Worm (Caenorhabditis elegans) whole organism, L1 larva: ENCODE measurements around the gene W05H9.4.

Experiments used
- alr-1 ChIP-seq: fragments of 200-800 bp; sonication (Bioruptor generic); optimal IDR thresholded peaks from 2 replicates; lab custom pipeline; 2018; ENCODE audit warnings: borderline replicate concordance, mild to moderate bottlenecking, missing genetic modification characterization, missing compliant biosample characterization
- dpl-1 ChIP-seq, 3 experiments: fragments of 150-350 bp in 2 of 3; sonication (generic microtip) in 1 of 3; optimal IDR thresholded peaks; 2 replicates each; lab custom pipeline; 2014 to 2017; ENCODE audit warnings: missing biosample characterization in 3 of 3, missing genetic modification characterization in 3 of 3, missing genetic modification reagents in 3 of 3
- hpl-2 ChIP-seq: fragments of 150-350 bp; optimal IDR thresholded peaks from 2 replicates; lab custom pipeline; 2014; ENCODE audit warnings: missing biosample characterization, missing genetic modification reagents, missing genetic modification characterization
- lin-13 ChIP-seq: fragments of 150-350 bp; optimal IDR thresholded peaks from 2 replicates; lab custom pipeline; 2014; ENCODE audit warnings: missing biosample characterization, missing genetic modification reagents, missing genetic modification characterization
- lsy-2 ChIP-seq, 2 experiments: fragments of 150-350 bp; optimal IDR thresholded peaks; 2 replicates each; lab custom pipeline; 2014; ENCODE audit warnings: missing biosample characterization in 2 of 2, missing genetic modification characterization in 2 of 2
- mdl-1 ChIP-seq, 2 experiments: fragments of 150-350 bp; optimal IDR thresholded peaks; 2 replicates each; lab custom pipeline; 2014 to 2017; ENCODE audit warnings: missing biosample characterization in 2 of 2, missing genetic modification characterization in 2 of 2, inconsistent platforms in 1 of 2
- nhr-11 ChIP-seq: fragments of 150-350 bp; optimal IDR thresholded peaks from 2 replicates; lab custom pipeline; 2014; ENCODE audit warnings: missing biosample characterization, missing genetic modification characterization
- nhr-12 ChIP-seq: sonication (generic microtip); optimal IDR thresholded peaks from 2 replicates; lab custom pipeline; 2017; ENCODE audit warnings: missing biosample characterization, missing genetic modification characterization
- nhr-77 ChIP-seq: fragments of 150-350 bp; optimal IDR thresholded peaks from 2 replicates; lab custom pipeline; 2014; ENCODE audit warnings: missing biosample characterization, missing genetic modification characterization
- nhr-90 ChIP-seq: sonication (generic microtip); optimal IDR thresholded peaks from 2 replicates; lab custom pipeline; 2016; ENCODE audit warnings: mild to moderate bottlenecking, missing genetic modification characterization, missing compliant biosample characterization; ENCODE audit not compliant: poor library complexity
- pqm-1 ChIP-seq: sonication (generic microtip); optimal IDR thresholded peaks from 3 replicates; lab custom pipeline; 2017; ENCODE audit warnings: missing biosample characterization, missing genetic modification characterization
- tbx-2 ChIP-seq: sonication (generic microtip); optimal IDR thresholded peaks from 2 replicates; lab custom pipeline; 2016; ENCODE audit warnings: missing genetic modification characterization, missing compliant biosample characterization
- unc-30 ChIP-seq: sonication (generic microtip); optimal IDR thresholded peaks from 2 replicates; lab custom pipeline; 2017; ENCODE audit warnings: missing biosample characterization, missing genetic modification characterization

DNA sequence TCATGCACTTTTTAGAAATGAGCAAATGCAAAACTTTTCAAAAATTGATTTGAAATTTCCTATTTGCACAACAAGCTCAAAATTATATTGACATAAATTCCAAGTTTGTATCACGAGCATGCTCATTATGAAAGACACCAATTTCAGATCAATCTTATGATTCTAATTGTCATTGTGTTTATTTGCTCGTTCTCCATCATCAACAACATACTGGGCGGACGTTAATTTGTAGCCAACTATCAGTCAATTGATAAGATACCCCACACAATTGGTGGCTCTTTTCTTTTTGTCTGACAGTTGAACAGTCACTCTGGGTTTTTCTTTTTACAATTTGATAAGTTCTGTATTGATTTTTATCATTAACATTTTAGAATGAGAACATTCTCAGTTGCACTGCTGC is 8.3 kb downstream of the W05H9.4 start, which contains the start of gene lro-1:
- TF ChIP-seq nhr-11 (tag; lab: Kevin White, UChicago) (no peak), pqm-1 (tag; lab: Kevin White, UChicago) (no peak), nhr-90 (tag; lab: Kevin White, UChicago) (no peak), nhr-77 (tag; lab: Kevin White, UChicago) (no peak), lsy-2 (tag; optimal IDR thresholded peaks at IDR 0.05; lab: Kevin White, UChicago) (no peak), alr-1 (tag; lab: Kevin White, UChicago) (no peak), unc-30 (tag; lab: Kevin White, UChicago) (no peak), dpl-1 (GFP tag; optimal IDR thresholded peaks at IDR 0.05; lab: Kevin White, UChicago) (no peak), mdl-1 (tag; optimal IDR thresholded peaks at IDR 0.05; lab: Kevin White, UChicago) (no peak), tbx-2 (tag; lab: Kevin White, UChicago) (no peak), nhr-12 (tag; lab: Kevin White, UChicago) (no peak), lin-13 (GFP tag; lab: Kevin White, UChicago) (no peak), hpl-2 (GFP tag; lab: Kevin White, UChicago) (no peak)
